Worm (Caenorhabditis elegans) whole organism, young adult: Measurements from ENCODE around the gene C35D10.6.

Experiments
- B0019.2 ChIP-seq: fragments of 200-800 bp; sonication (Bioruptor generic); conservative IDR thresholded peaks from 2 replicates; pipeline ENCODE4 v1.3.6; 2022; ENCODE audit warnings: missing genetic modification reagents, missing genetic modification characterization, missing compliant biosample characterization
- B0261.1 ChIP-seq: sonication (generic microtip); optimal IDR thresholded peaks from 2 replicates; lab custom pipeline; 2016; ENCODE audit warnings: mild to moderate bottlenecking, missing genetic modification characterization, moderate library complexity, missing compliant biosample characterization
- B0336.3 ChIP-seq: fragments of 200-800 bp; sonication (Bioruptor generic); IDR thresholded peaks from 2 replicates; pipeline ENCODE4 v1.3.6; 2022; ENCODE audit warnings: missing genetic modification characterization, missing compliant biosample characterization
- F33H1.4 ChIP-seq: fragments of 200-800 bp; sonication (Bioruptor generic); IDR thresholded peaks from 2 replicates; pipeline ENCODE4 v1.3.6; 2022; ENCODE audit warnings: missing genetic modification reagents, missing genetic modification characterization, missing compliant biosample characterization
- F37B4.10 ChIP-seq: fragments of 200-800 bp; sonication (Bioruptor generic); IDR thresholded peaks from 2 replicates; pipeline ENCODE4 v1.3.6; 2022; ENCODE audit warnings: missing genetic modification characterization, missing compliant biosample characterization
- F57C9.4 ChIP-seq: sonication (generic microtip); optimal IDR thresholded peaks from 2 replicates; lab custom pipeline; 2017; ENCODE audit warnings: mild to moderate bottlenecking, missing genetic modification characterization, missing compliant biosample characterization
- T26A5.8 ChIP-seq: sonication (generic microtip); optimal IDR thresholded peaks from 2 replicates; lab custom pipeline; 2016; ENCODE audit warnings: missing genetic modification characterization, missing compliant biosample characterization
- Y67H2A.10 ChIP-seq: fragments of 200-800 bp; sonication (Bioruptor generic); conservative IDR thresholded peaks from 2 replicates; pipeline ENCODE4 v1.3.6; 2022; ENCODE audit warnings: missing genetic modification reagents, missing genetic modification characterization, missing compliant biosample characterization
- Y95B8A.8 ChIP-seq: fragments of 200-800 bp; sonication (Bioruptor generic); IDR thresholded peaks from 2 replicates; pipeline ENCODE4 v1.3.6; 2022; ENCODE audit warnings: missing genetic modification reagents, missing genetic modification characterization, missing compliant biosample characterization
- atf-7 ChIP-seq: sonication (generic microtip); optimal IDR thresholded peaks from 2 replicates; lab custom pipeline; 2017; ENCODE audit warnings: mild to moderate bottlenecking, missing genetic modification characterization, missing compliant biosample characterization
- attf-6 ChIP-seq: fragments of 200-800 bp; sonication (Bioruptor generic); IDR thresholded peaks from 2 replicates; pipeline ENCODE4 v1.3.6; 2022; ENCODE audit warnings: missing genetic modification reagents, missing genetic modification characterization, missing compliant biosample characterization
- cebp-2 ChIP-seq: fragments of 200-800 bp; sonication (Bioruptor generic); IDR thresholded peaks from 2 replicates; pipeline ENCODE4 v1.3.6; 2022; ENCODE audit warnings: missing genetic modification characterization, missing compliant biosample characterization
- ceh-79 ChIP-seq: sonication (generic microtip); optimal IDR thresholded peaks from 2 replicates; lab custom pipeline; 2017; ENCODE audit warnings: mild to moderate bottlenecking, missing genetic modification characterization, missing compliant biosample characterization
- dpl-1 ChIP-seq: fragments of 150-350 bp; optimal IDR thresholded peaks from 2 replicates; lab custom pipeline; 2014; ENCODE audit warnings: missing biosample characterization, missing genetic modification reagents, missing genetic modification characterization
- efl-1 ChIP-seq: fragments of 150-350 bp; optimal IDR thresholded peaks from 2 replicates; lab custom pipeline; 2014; ENCODE audit warnings: missing biosample characterization, missing genetic modification reagents, missing genetic modification characterization
- egl-44 ChIP-seq: fragments of 200-800 bp; sonication (Bioruptor generic); IDR thresholded peaks from 2 replicates; pipeline ENCODE4 v1.3.6; 2022; ENCODE audit warnings: missing genetic modification reagents, missing genetic modification characterization, missing compliant biosample characterization
- ekl-4 ChIP-seq: fragments of 200-800 bp; sonication (Bioruptor generic); IDR thresholded peaks from 2 replicates; pipeline ENCODE4 v1.3.6; 2022; ENCODE audit warnings: missing genetic modification reagents, missing genetic modification characterization, missing compliant biosample characterization
- gei-17 ChIP-seq: fragments of 200-800 bp; sonication (Bioruptor generic); optimal IDR thresholded peaks from 2 replicates; lab custom pipeline; 2018; ENCODE audit warnings: mild to moderate bottlenecking, missing genetic modification characterization, missing compliant biosample characterization
- him-1 ChIP-seq: sonication (generic microtip); optimal IDR thresholded peaks from 2 replicates; lab custom pipeline; 2016; ENCODE audit warnings: missing genotype, missing genetic modification reagents, missing genetic modification characterization, missing compliant biosample characterization
- let-526 ChIP-seq: fragments of 200-800 bp; sonication (Bioruptor generic); IDR thresholded peaks from 2 replicates; pipeline ENCODE4 v1.3.6; 2022; ENCODE audit warnings: missing genetic modification reagents, missing genetic modification characterization, missing compliant biosample characterization
- lir-1 ChIP-seq: fragments of 200-800 bp; sonication (Bioruptor generic); conservative IDR thresholded peaks from 2 replicates; pipeline ENCODE4 v1.3.6; 2022; ENCODE audit warnings: missing genetic modification reagents, missing genetic modification characterization, missing compliant biosample characterization
- lsl-1 ChIP-seq: fragments of 200-800 bp; sonication (Bioruptor generic); optimal IDR thresholded peaks from 2 replicates; lab custom pipeline; 2018; ENCODE audit warnings: mild to moderate bottlenecking, missing genetic modification characterization, moderate library complexity, missing compliant biosample characterization
- madf-6 ChIP-seq: fragments of 200-800 bp; sonication (Bioruptor generic); IDR thresholded peaks from 2 replicates; pipeline ENCODE4 v1.3.6; 2022; ENCODE audit warnings: missing genetic modification reagents, missing genetic modification characterization, missing compliant biosample characterization
- mes-4 ChIP-seq: sonication (generic microtip); optimal IDR thresholded peaks from 2 replicates; lab custom pipeline; 2016; ENCODE audit warnings: missing genotype, missing genetic modification characterization, missing compliant biosample characterization
- mxl-1 ChIP-seq: sonication (generic microtip); optimal IDR thresholded peaks from 2 replicates; lab custom pipeline; 2016; ENCODE audit warnings: missing genetic modification characterization, missing compliant biosample characterization
- nhr-120 ChIP-seq: fragments of 200-800 bp; sonication (Bioruptor generic); IDR thresholded peaks from 2 replicates; pipeline ENCODE4 v1.3.6; 2022; ENCODE audit warnings: missing genetic modification characterization, missing compliant biosample characterization
- rec-8 ChIP-seq, 2 experiments: sonication (generic microtip); optimal IDR thresholded peaks; 2 replicates each; lab custom pipeline; 2016; ENCODE audit warnings: mild to moderate bottlenecking in 2 of 2, missing genetic modification characterization in 2 of 2, missing genetic modification reagents in 2 of 2, missing genotype in 2 of 2, missing biosample characterization in 1 of 2, missing compliant biosample characterization in 1 of 2, moderate library complexity in 1 of 2
- snpc-1.1 ChIP-seq: sonication (generic microtip); optimal IDR thresholded peaks from 2 replicates; lab custom pipeline; 2017; ENCODE audit warnings: missing genetic modification characterization, mild to moderate bottlenecking, missing compliant biosample characterization, antibody characterized with exemption, moderate library complexity, missing genotype, missing genetic modification reagents; ENCODE audit not compliant: insufficient read depth
- somi-1 ChIP-seq: fragments of 200-800 bp; sonication (Bioruptor generic); optimal IDR thresholded peaks from 2 replicates; lab custom pipeline; 2018; ENCODE audit warnings: mild to moderate bottlenecking, missing genetic modification characterization, missing compliant biosample characterization
- sptf-2 ChIP-seq: fragments of 200-800 bp; sonication (Bioruptor generic); optimal IDR thresholded peaks from 2 replicates; lab custom pipeline; 2018; ENCODE audit warnings: mild to moderate bottlenecking, missing genetic modification characterization, missing compliant biosample characterization
- unc-130 ChIP-seq: sonication (generic microtip); optimal IDR thresholded peaks from 2 replicates; lab custom pipeline; 2016; ENCODE audit warnings: missing genetic modification reagents, missing genetic modification characterization, missing compliant biosample characterization
- xnd-1 ChIP-seq: sonication (generic microtip); optimal IDR thresholded peaks from 2 replicates; lab custom pipeline; 2016; ENCODE audit warnings: missing genotype, missing genetic modification reagents, missing genetic modification characterization, missing compliant biosample characterization
- ztf-3 ChIP-seq: fragments of 200-800 bp; sonication (Bioruptor generic); optimal IDR thresholded peaks from 2 replicates; lab custom pipeline; 2018; ENCODE audit warnings: mild to moderate bottlenecking, missing genetic modification characterization, missing compliant biosample characterization

Gene C35D10.6

ce11 chrIII:4856109-4856508, 3.0 kb upstream of the C35D10.6 start, which contains the start of gene C35D10.7:
TSS of gene C35D10.7 (plus strand) at chrIII:4856193.
- peak; percentile 73; the same call in 1 of the 2 replicates for TF ChIP-seq madf-6
- peak; percentile 88 for TF ChIP-seq lsl-1 (GFP tag; lab: Kevin White, UChicago)
- TF ChIP-seq unc-130 (GFP tag; lab: Kevin White, UChicago), result peak; percentile 25
- TF ChIP-seq F33H1.4 (GFP tag; lab: Robert Waterston, UW), result peak; percentile 75
- peak; percentile 14 for TF ChIP-seq xnd-1
- TF ChIP-seq gei-17 (GFP tag; lab: Kevin White, UChicago), result no peak
- no peak for TF ChIP-seq Y95B8A.8 (GFP tag; lab: Robert Waterston, UW)

ce11 chrIII:4856992-4857391, 2.1 kb upstream of the C35D10.6 start:
- TF ChIP-seq mxl-1 (tag; lab: Kevin White, UChicago), result no peak
- no peak for TF ChIP-seq nhr-120
- TF ChIP-seq somi-1 (GFP tag; lab: Kevin White, UChicago), result no peak
- TF ChIP-seq gei-17 (GFP tag; lab: Kevin White, UChicago), result no peak
- TF ChIP-seq snpc-1.1 (tag; lab: Kevin White, UChicago), result no peak
- no peak for TF ChIP-seq atf-7
- TF ChIP-seq efl-1 (GFP tag; lab: Kevin White, UChicago), result no peak
- TF ChIP-seq F57C9.4, result no peak
- no peak for TF ChIP-seq let-526 (GFP tag; lab: Robert Waterston, UW)
- no peak for TF ChIP-seq cebp-2
- no peak for TF ChIP-seq xnd-1
- TF ChIP-seq B0261.1 (tag; lab: Kevin White, UChicago), result no peak
- no peak for TF ChIP-seq ceh-79

- TF ChIP-seq mes-4 (tag; lab: Kevin White, UChicago) (no peak), rec-8 (tag; optimal IDR thresholded peaks at IDR 0.05; lab: Kevin White, UChicago) (peak in 1 of 2 experiments; percentile 20), unc-130 (GFP tag; lab: Kevin White, UChicago) (peak; percentile 10)
These were observed 2.7 kb downstream of the C35D10.6 start, which contains the start of the genes C35D10.10 and C35D10.5 for ce11 chrIII:4861744-4862401. TSS of gene C35D10.10 (minus strand) at chrIII:4861794. TSS of gene C35D10.5 (plus strand) at chrIII:4862351.

ce11 chrIII:4863127-4863526, 4.0 kb downstream of the C35D10.6 start, which contains the start of gene coq-8:
TSS of gene coq-8 (plus strand) at chrIII:4863427.
- no peak for TF ChIP-seq B0019.2 (GFP tag; lab: Robert Waterston, UW)
- TF ChIP-seq T26A5.8, result no peak
- TF ChIP-seq F37B4.10 (GFP tag; lab: Robert Waterston, UW), result no peak
- TF ChIP-seq lsl-1 (GFP tag; lab: Kevin White, UChicago), result no peak
- TF ChIP-seq ekl-4, result no peak
- TF ChIP-seq let-526 (GFP tag; lab: Robert Waterston, UW), result no peak
- TF ChIP-seq madf-6, result no peak
- TF ChIP-seq him-1 (tag; lab: Kevin White, UChicago), result no peak
- TF ChIP-seq ztf-3 (GFP tag; lab: Kevin White, UChicago), result no peak
- no peak for TF ChIP-seq dpl-1 (GFP tag; lab: Kevin White, UChicago)
- TF ChIP-seq Y67H2A.10 (GFP tag; lab: Robert Waterston, UW), result no peak

- no peak for TF ChIP-seq B0336.3 (GFP tag; lab: Robert Waterston, UW)
- no peak for TF ChIP-seq sptf-2 (GFP tag; lab: Kevin White, UChicago)
- TF ChIP-seq lir-1, result no peak
- TF ChIP-seq gei-17 (GFP tag; lab: Kevin White, UChicago), result no peak
- TF ChIP-seq attf-6 (GFP tag; lab: Robert Waterston, UW), result no peak
- TF ChIP-seq egl-44 (GFP tag; lab: Robert Waterston, UW), result no peak
- TF ChIP-seq unc-130 (GFP tag; lab: Kevin White, UChicago), result no peak
- TF ChIP-seq B0019.2 (GFP tag; lab: Robert Waterston, UW), result no peak
These were observed 7.6 kb downstream of the C35D10.6 start, which contains the start of gene C35D10.17 for ce11 chrIII:4866762-4867161. TSS of gene C35D10.17 (plus strand) at chrIII:4867062.
